Fruit fly (Drosophila melanogaster) whole organism, adult: ENCODE results near the gene nonA-l.

Experiments
- CG11617 ChIP-seq: fragments of 200-800 bp; sonication (Bioruptor generic); optimal IDR thresholded peaks from 2 replicates; lab custom pipeline; 2017; ENCODE audit warnings: mild to moderate bottlenecking, missing biosample characterization, missing genetic modification reagents, missing genetic modification characterization
- CG12768 ChIP-seq: fragments of 200-800 bp; sonication (Bioruptor generic); optimal IDR thresholded peaks from 2 replicates; lab custom pipeline; 2017; ENCODE audit warnings: missing biosample characterization, missing genetic modification characterization, mild to moderate bottlenecking, moderate library complexity, missing genetic modification reagents
- Crg-1 ChIP-seq: fragments of 200-800 bp; sonication (Bioruptor generic); optimal IDR thresholded peaks from 2 replicates; lab custom pipeline; 2016; ENCODE audit warnings: missing biosample characterization, missing genetic modification characterization
- Mnt ChIP-seq: fragments of 200-800 bp; sonication (Bioruptor generic); optimal IDR thresholded peaks from 2 replicates; lab custom pipeline; 2016; ENCODE audit warnings: missing biosample characterization, mild to moderate bottlenecking, missing genetic modification characterization
- bab1 ChIP-seq: fragments of 200-800 bp; sonication (Bioruptor generic); optimal IDR thresholded peaks from 3 replicates; lab custom pipeline; 2019; ENCODE audit warnings: missing biosample characterization, mild to moderate bottlenecking, missing genetic modification characterization, moderate library complexity
- kay ChIP-seq: fragments of 200-800 bp; sonication (Bioruptor generic); peaks from one replicate; lab custom pipeline; 2016; ENCODE audit warnings: missing biosample characterization, missing genetic modification characterization, borderline replicate concordance
- ovo ChIP-seq: fragments of 200-800 bp; sonication (Bioruptor generic); optimal IDR thresholded peaks from 2 replicates; lab custom pipeline; 2016; ENCODE audit warnings: missing biosample characterization, missing genetic modification characterization
- toe ChIP-seq: fragments of 200-800 bp; sonication (Bioruptor generic); optimal IDR thresholded peaks from 2 replicates; lab custom pipeline; 2016; ENCODE audit warnings: missing biosample characterization, missing genetic modification characterization

dm6 chr3R:16672213-16672706, 32.3 kb downstream of the nonA-l start:
- no peak for TF ChIP-seq Crg-1 (GFP tag; lab: Kevin White, UChicago)
- TF ChIP-seq Mnt (GFP tag; lab: Kevin White, UChicago), result no peak
- TF ChIP-seq ovo (GFP tag; lab: Kevin White, UChicago), result no peak
- no peak for TF ChIP-seq CG11617 (GFP tag; lab: Kevin White, UChicago)
- no peak for TF ChIP-seq kay (GFP tag; lab: Kevin White, UChicago)
- TF ChIP-seq CG12768, result no peak
- no peak for TF ChIP-seq bab1 (GFP tag; lab: Kevin White, UChicago)
- no peak for TF ChIP-seq toe (GFP tag; lab: Kevin White, UChicago)
